Worm (Caenorhabditis elegans) whole organism, early embryonic: Measurements from ENCODE around the gene T21B4.3.

Experiments
- F13C5.2 ChIP-seq: sonication (generic microtip); optimal IDR thresholded peaks from 2 replicates; lab custom pipeline; 2017; ENCODE audit warnings: mild to moderate bottlenecking, missing genetic modification characterization, inconsistent platforms, missing compliant biosample characterization
- ceh-13 ChIP-seq: fragments of 200-800 bp; sonication (Bioruptor generic); optimal IDR thresholded peaks from 2 replicates; lab custom pipeline; 2018; ENCODE audit warnings: mild to moderate bottlenecking, missing genetic modification characterization, missing compliant biosample characterization
- ceh-36 ChIP-seq: sonication (generic microtip); optimal IDR thresholded peaks from 2 replicates; lab custom pipeline; 2016; ENCODE audit warnings: missing genetic modification characterization, inconsistent platforms, missing compliant biosample characterization
- flt-1 ChIP-seq: fragments of 200-800 bp; sonication (Bioruptor generic); IDR thresholded peaks from 2 replicates; pipeline ENCODE4 v1.3.6; 2022; ENCODE audit warnings: missing genetic modification characterization, missing compliant biosample characterization
- hmg-4 ChIP-seq: fragments of 200-800 bp; sonication (Bioruptor generic); optimal IDR thresholded peaks from 2 replicates; lab custom pipeline; 2018; ENCODE audit warnings: mild to moderate bottlenecking, missing genetic modification characterization, missing compliant biosample characterization
- hnd-1 ChIP-seq: sonication (generic microtip); optimal IDR thresholded peaks from 2 replicates; lab custom pipeline; 2016; ENCODE audit warnings: missing genetic modification characterization, missing compliant biosample characterization
- scrt-1 ChIP-seq: fragments of 200-800 bp; sonication (Bioruptor generic); IDR thresholded peaks from 2 replicates; pipeline ENCODE4 v1.3.6; 2022; ENCODE audit warnings: missing genetic modification characterization, missing compliant biosample characterization

- TF ChIP-seq flt-1 (GFP tag; lab: Robert Waterston, UW): no peak
- TF ChIP-seq hnd-1 (tag; lab: Kevin White, UChicago): no peak
- no peak for TF ChIP-seq hmg-4 (GFP tag; lab: Kevin White, UChicago)
- no peak for TF ChIP-seq F13C5.2 (tag; lab: Kevin White, UChicago)
- no peak for TF ChIP-seq ceh-13
- TF ChIP-seq scrt-1 (GFP tag; lab: Robert Waterston, UW): no peak
- TF ChIP-seq ceh-36: no peak
Observed at ce11 chrII:12530958-12531357, 34.1 kb upstream of the T21B4.3 start, which contains the start of gene srx-120.
